Worm (Caenorhabditis elegans): Measurements from ENCODE around the gene fbxb-74.

Gene fbxb-74

ce11 chrIV:4468046-4468727, 29.1 kb upstream of the fbxb-74 start:
- no peak for TF ChIP-seq nhr-76 (tag; optimal IDR thresholded peaks at IDR 0.05)
- no peak for TF ChIP-seq lin-15B (tag; optimal IDR thresholded peaks at IDR 0.05)
- TF ChIP-seq ama-1 (optimal IDR thresholded peaks at IDR 0.05), result peak; percentile 98
- TF ChIP-seq hmg-11 (tag; optimal IDR thresholded peaks at IDR 0.05), result peak; percentile 9
- no peak for TF ChIP-seq skn-1 (tag; optimal IDR thresholded peaks at IDR 0.05)
- TF ChIP-seq nhr-77 (tag; optimal IDR thresholded peaks at IDR 0.05), result no peak
- TF ChIP-seq nhr-237 (tag; optimal IDR thresholded peaks at IDR 0.05), result no peak
- no peak for TF ChIP-seq elt-3 (tag; optimal IDR thresholded peaks at IDR 0.05)
- no peak for TF ChIP-seq ceh-9 (tag; optimal IDR thresholded peaks at IDR 0.05)
- peak; percentile 46 for TF ChIP-seq lsy-12 (tag; optimal IDR thresholded peaks at IDR 0.05)
- no peak for TF ChIP-seq nhr-28 (tag; optimal IDR thresholded peaks at IDR 0.05)
- no peak for TF ChIP-seq lin-39 (tag; optimal IDR thresholded peaks at IDR 0.05)
- no peak for TF ChIP-seq nhr-25 (tag; optimal IDR thresholded peaks at IDR 0.05)
- TF ChIP-seq ZK546.5 (tag; optimal IDR thresholded peaks at IDR 0.05), result no peak
- peak; percentile 46 for TF ChIP-seq tbx-2 (tag; optimal IDR thresholded peaks at IDR 0.05)
- TF ChIP-seq ztf-4 (tag; optimal IDR thresholded peaks at IDR 0.05), result peak; percentile 69
- peak; percentile 65 for TF ChIP-seq nhr-43 (tag; optimal IDR thresholded peaks at IDR 0.05; ENCODE audit: poor library complexity, severe bottlenecking)
- TF ChIP-seq nhr-23 (tag; optimal IDR thresholded peaks at IDR 0.05), result peak; percentile 14
- TF ChIP-seq R02D3.7 (tag; optimal IDR thresholded peaks at IDR 0.05), result no peak
- TF ChIP-seq unc-62 (GFP tag; optimal IDR thresholded peaks at IDR 0.05), result no peak
- TF ChIP-seq aly-2 (tag; optimal IDR thresholded peaks at IDR 0.05), result no peak
- TF ChIP-seq fkh-10 (GFP tag; optimal IDR thresholded peaks at IDR 0.05), result no peak
- no peak for TF ChIP-seq snpc-4 (tag; optimal IDR thresholded peaks at IDR 0.05)
- TF ChIP-seq egl-27 (tag; optimal IDR thresholded peaks at IDR 0.05), result no peak
- TF ChIP-seq mdl-1 (tag; optimal IDR thresholded peaks at IDR 0.05), result no peak
- no peak for TF ChIP-seq eor-1 (tag; optimal IDR thresholded peaks at IDR 0.05)
- TF ChIP-seq pha-4 (tag; optimal IDR thresholded peaks at IDR 0.05), result peak; percentile 46
- no peak for TF ChIP-seq fos-1 (tag; optimal IDR thresholded peaks at IDR 0.05)
- no peak for TF ChIP-seq daf-12 (tag; optimal IDR thresholded peaks at IDR 0.05)
- TF ChIP-seq jun-1 (tag; optimal IDR thresholded peaks at IDR 0.05), result peak; percentile 17
- no peak for TF ChIP-seq ceh-82 (tag; optimal IDR thresholded peaks at IDR 0.05)
- TF ChIP-seq elt-2 (tag; optimal IDR thresholded peaks at IDR 0.05), result peak; percentile 40

- no peak for TF ChIP-seq jun-1 (tag; optimal IDR thresholded peaks at IDR 0.05)
- no peak for TF ChIP-seq elt-1 (tag; optimal IDR thresholded peaks at IDR 0.05)
- no peak for TF ChIP-seq lsy-12 (tag; optimal IDR thresholded peaks at IDR 0.05)
- TF ChIP-seq sea-2 (GFP tag; optimal IDR thresholded peaks at IDR 0.05), result no peak
These were observed 26.1 kb upstream of the fbxb-74 start, which contains the start of gene M01H9.5 for ce11 chrIV:4465184-4465583. TSS of gene M01H9.5 (plus strand) at chrIV:4465484.

- TF ChIP-seq lsy-12 (tag; optimal IDR thresholded peaks at IDR 0.05) (no peak), pha-4 (tag; optimal IDR thresholded peaks at IDR 0.05) (no peak), ceh-16 (tag; optimal IDR thresholded peaks at IDR 0.05) (no peak), ztf-11 (tag; optimal IDR thresholded peaks at IDR 0.05) (no peak), mml-1 (tag; optimal IDR thresholded peaks at IDR 0.05) (no peak), nhr-76 (tag; optimal IDR thresholded peaks at IDR 0.05) (no peak), tbx-2 (tag; optimal IDR thresholded peaks at IDR 0.05) (no peak), nhr-28 (tag; optimal IDR thresholded peaks at IDR 0.05) (no peak), nhr-11 (tag; optimal IDR thresholded peaks at IDR 0.05) (no peak), ceh-9 (tag; optimal IDR thresholded peaks at IDR 0.05) (no peak), unc-62 (GFP tag; optimal IDR thresholded peaks at IDR 0.05) (no peak), jun-1 (tag; optimal IDR thresholded peaks at IDR 0.05) (no peak), elt-1 (tag; optimal IDR thresholded peaks at IDR 0.05) (no peak), sea-2 (GFP tag; optimal IDR thresholded peaks at IDR 0.05) (no peak), eor-1 (tag; optimal IDR thresholded peaks at IDR 0.05) (no peak), skn-1 (tag; optimal IDR thresholded peaks at IDR 0.05) (no peak), nfya-1 (tag; optimal IDR thresholded peaks at IDR 0.05; ENCODE audit: insufficient read depth) (no peak), mdl-1 (tag; optimal IDR thresholded peaks at IDR 0.05) (no peak), zag-1 (tag; optimal IDR thresholded peaks at IDR 0.05) (no peak), pqm-1 (tag; optimal IDR thresholded peaks at IDR 0.05) (no peak)
These were observed 24.0 kb upstream of the fbxb-74 start, which contains the start of gene M01H9.2 for ce11 chrIV:4463132-4463531. TSS of gene M01H9.2 (minus strand) at chrIV:4463232.

Data from whole organism, L3 larva.